Worm (Caenorhabditis elegans): Measurements from ENCODE around the gene R13H4.5.

The R13H4.5 gene

DNA sequence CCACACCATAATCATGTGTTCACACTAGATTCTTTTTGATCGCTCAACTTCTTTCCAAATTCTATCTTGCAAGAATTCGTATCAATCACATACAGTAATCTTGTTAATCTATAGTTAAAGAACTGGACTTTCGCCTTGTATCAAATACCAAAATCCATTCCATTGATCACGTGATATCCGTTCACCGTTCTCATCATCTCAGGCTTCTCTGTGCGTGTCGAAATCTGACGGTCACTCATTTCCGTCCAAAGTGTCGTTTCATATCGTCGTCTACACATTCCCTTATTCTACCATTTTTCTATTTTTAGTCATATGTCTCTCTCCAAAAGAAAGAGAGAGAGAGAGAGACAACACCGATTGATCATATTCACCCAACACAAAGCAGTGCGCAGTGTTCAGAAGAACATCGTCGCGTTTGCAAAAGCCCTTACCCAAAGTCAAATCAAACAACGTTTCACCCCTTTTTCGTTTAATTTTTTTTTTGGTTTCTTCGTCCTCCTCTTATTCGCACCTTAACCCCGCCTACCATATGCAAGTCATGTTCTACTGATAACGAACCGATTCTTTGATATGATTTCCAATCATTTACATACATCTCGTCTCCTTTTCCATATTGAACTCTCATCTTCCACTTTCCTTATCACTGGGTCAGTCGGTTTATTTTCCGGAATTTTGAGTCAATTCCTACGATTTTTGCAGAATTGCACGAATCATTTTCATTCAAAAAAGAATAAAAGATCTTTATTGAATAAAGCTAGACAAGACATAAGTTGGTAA, 1.2 kb upstream of the R13H4.5 start:
- TF ChIP-seq chd-7 (tag; optimal IDR thresholded peaks at IDR 0.05) = peak; percentile 7
- peak; percentile 65 for TF ChIP-seq ztf-26 (tag; optimal IDR thresholded peaks at IDR 0.05)
- peak; percentile 33 for TF ChIP-seq die-1 (tag; optimal IDR thresholded peaks at IDR 0.05)
- TF ChIP-seq bed-2 (GFP tag; IDR thresholded peaks at IDR 0.05) = no peak
- TF ChIP-seq hmg-1.2 (GFP tag; IDR thresholded peaks at IDR 0.05) = no peak
- TF ChIP-seq nhr-80 (tag; optimal IDR thresholded peaks at IDR 0.05) = peak; percentile 93
- TF ChIP-seq somi-1 (GFP tag; optimal IDR thresholded peaks at IDR 0.05) = peak; percentile 52
- TF ChIP-seq ceh-58 (GFP tag; IDR thresholded peaks at IDR 0.05) = no peak
- peak; percentile 47 for TF ChIP-seq lin-40 (tag; optimal IDR thresholded peaks at IDR 0.05)
- TF ChIP-seq lag-1 (GFP tag; IDR thresholded peaks at IDR 0.05) = no peak
- TF ChIP-seq K11D2.4 (GFP tag; IDR thresholded peaks at IDR 0.05) = peak; percentile 56; the same call in 1 of the 2 replicates
- no peak for TF ChIP-seq cebp-1 (GFP tag; IDR thresholded peaks at IDR 0.05)
- TF ChIP-seq cebp-1 (tag; optimal IDR thresholded peaks at IDR 0.05) = peak; percentile 45
- TF ChIP-seq madf-3 (GFP tag; IDR thresholded peaks at IDR 0.05) = no peak
- TF ChIP-seq ets-4 (GFP tag; optimal IDR thresholded peaks at IDR 0.05) = peak; percentile 5

ce11 chrV:11861880-11862544, 1.5 kb downstream of the R13H4.5 start:
- TF ChIP-seq unc-62 (GFP tag; optimal IDR thresholded peaks at IDR 0.05) (peak; percentile 44), C17E4.6 (GFP tag; IDR thresholded peaks at IDR 0.05) (no peak), F37B4.10 (GFP tag; IDR thresholded peaks at IDR 0.05) (no peak), nhr-80 (tag; optimal IDR thresholded peaks at IDR 0.05) (peak; percentile 19)

- TF ChIP-seq aptf-3 (GFP tag; IDR thresholded peaks at IDR 0.05) = no peak
- TF ChIP-seq die-1 (tag; optimal IDR thresholded peaks at IDR 0.05) = no peak
- no peak for TF ChIP-seq repo-1 (tag; optimal IDR thresholded peaks at IDR 0.05)
- TF ChIP-seq somi-1 (GFP tag; optimal IDR thresholded peaks at IDR 0.05) = no peak
- no peak for TF ChIP-seq B0261.1 (tag; optimal IDR thresholded peaks at IDR 0.05)
- TF ChIP-seq mel-28 (tag; optimal IDR thresholded peaks at IDR 0.05; ENCODE audit: borderline replicate concordance) = no peak
- TF ChIP-seq ceh-79 (tag; optimal IDR thresholded peaks at IDR 0.05) = no peak
- TF ChIP-seq F33H1.4 (GFP tag; IDR thresholded peaks at IDR 0.05) = no peak
Observed at ce11 chrV:11862817-11863216, 2.3 kb downstream of the R13H4.5 start, which contains the start of gene R13H4.6. Gene R13H4.6 (plus strand): TSS chrV:11863117.

DNA sequence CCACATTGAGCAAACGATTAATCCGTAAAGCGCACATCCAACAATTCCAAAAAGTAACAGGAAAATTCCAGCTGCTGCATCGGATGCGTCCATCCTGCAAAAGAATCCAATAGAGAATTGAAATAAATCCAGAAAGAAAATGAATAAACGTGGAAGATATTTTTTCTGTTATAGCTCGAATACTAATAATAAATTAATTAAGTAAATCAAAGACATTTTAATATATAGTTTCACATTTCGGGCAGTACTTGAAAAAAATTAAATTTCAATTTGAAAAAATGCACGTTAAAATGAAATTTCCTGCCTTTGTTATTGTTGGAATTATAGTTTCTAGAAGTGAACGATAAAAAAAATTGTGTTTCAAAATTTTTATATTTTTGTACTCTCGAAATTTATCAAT, 7.7 kb downstream of the R13H4.5 start, which contains the start of gene R13H4.7:
Gene R13H4.7, minus strand, starts transcription at position 101 of the 400 bp plus-strand sequence.
- TF ChIP-seq F23B12.7 (tag; optimal IDR thresholded peaks at IDR 0.05; ENCODE audit: insufficient read depth) (no peak), efl-1 (GFP tag; optimal IDR thresholded peaks at IDR 0.05) (no peak), nhr-120 (GFP tag; IDR thresholded peaks at IDR 0.05) (no peak), nhr-179 (tag; optimal IDR thresholded peaks at IDR 0.05) (no peak), tlf-1 (GFP tag; optimal IDR thresholded peaks at IDR 0.05) (no peak)

DNA sequence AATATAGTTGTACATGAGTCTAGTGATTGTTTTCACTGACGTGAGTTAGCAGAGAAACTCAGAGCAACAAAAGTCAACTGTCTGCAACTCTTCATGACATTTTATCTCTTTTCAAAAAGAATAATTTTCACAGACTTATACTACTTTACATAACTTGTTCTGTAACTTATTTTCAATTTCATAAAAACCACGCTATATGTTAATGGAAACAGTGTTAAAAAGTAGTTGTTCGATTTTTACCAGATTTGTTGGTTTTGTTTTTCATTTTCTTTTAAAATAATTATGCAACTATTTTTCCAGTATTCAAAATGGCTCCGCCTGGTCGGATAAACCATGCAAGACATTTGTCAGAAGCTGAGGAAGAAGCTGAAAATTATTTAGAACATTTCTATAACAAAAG, 14.6 kb downstream of the R13H4.5 start, which contains the start of gene sulp-4:
Gene sulp-4, plus strand, starts transcription at position 301 of the 400 bp plus-strand sequence.
- no peak for TF ChIP-seq ztf-22 (GFP tag; optimal IDR thresholded peaks at IDR 0.05)
- TF ChIP-seq egl-44 (GFP tag; IDR thresholded peaks at IDR 0.05) = no peak
- TF ChIP-seq bed-2 (GFP tag; IDR thresholded peaks at IDR 0.05) = no peak
- no peak for TF ChIP-seq tlf-1 (GFP tag; optimal IDR thresholded peaks at IDR 0.05)
- no peak for TF ChIP-seq hlh-26 (GFP tag; conservative IDR thresholded peaks at IDR 0.05)
- TF ChIP-seq nhr-179 (tag; optimal IDR thresholded peaks at IDR 0.05) = no peak
- no peak for TF ChIP-seq ccch-3 (GFP tag; optimal IDR thresholded peaks at IDR 0.05)
- TF ChIP-seq let-607 (tag; optimal IDR thresholded peaks at IDR 0.05) = no peak
- no peak for TF ChIP-seq nhr-80 (tag; optimal IDR thresholded peaks at IDR 0.05)
